Worm (Caenorhabditis elegans) whole organism, L2 larva: ENCODE measurements around the gene T10B9.9.

Experiments used
- C34F6.9 ChIP-seq: fragments of 150-350 bp; optimal IDR thresholded peaks from 2 replicates; lab custom pipeline; 2014; ENCODE audit warnings: missing biosample characterization, missing genetic modification characterization
- F13H6.1 ChIP-seq: sonication (generic microtip); optimal IDR thresholded peaks from 2 replicates; lab custom pipeline; 2016; ENCODE audit warnings: missing genetic modification characterization, missing compliant biosample characterization
- R02D3.7 ChIP-seq: fragments of 150-350 bp; optimal IDR thresholded peaks from 2 replicates; lab custom pipeline; 2014; ENCODE audit warnings: missing biosample characterization, missing genetic modification characterization
- Y55F3AM.14 ChIP-seq: fragments of 200-800 bp; sonication (Bioruptor generic); optimal IDR thresholded peaks from 2 replicates; lab custom pipeline; 2018; ENCODE audit warnings: mild to moderate bottlenecking, missing genetic modification characterization, missing compliant biosample characterization
- ZK546.5 ChIP-seq: sonication (generic microtip); optimal IDR thresholded peaks from 2 replicates; lab custom pipeline; 2017; ENCODE audit warnings: missing biosample characterization, missing genetic modification characterization
- alr-1 ChIP-seq: fragments of 150-350 bp; optimal IDR thresholded peaks from 2 replicates; lab custom pipeline; 2014; ENCODE audit warnings: missing biosample characterization, missing genetic modification characterization
- aly-2 ChIP-seq: fragments of 150-350 bp; optimal IDR thresholded peaks from 2 replicates; lab custom pipeline; 2014; ENCODE audit warnings: missing biosample characterization, missing genetic modification characterization
- ama-1 ChIP-seq: fragments of 150-350 bp; optimal IDR thresholded peaks from 2 replicates; lab custom pipeline; 2018; ENCODE audit warnings: inconsistent platforms
- blmp-1 ChIP-seq: sonication (generic microtip); optimal IDR thresholded peaks from 2 replicates; lab custom pipeline; 2017; ENCODE audit warnings: missing genetic modification characterization, mild to moderate bottlenecking, missing compliant biosample characterization, antibody characterized with exemption, moderate library complexity; ENCODE audit not compliant: insufficient read depth
- ceh-82 ChIP-seq: fragments of 150-350 bp; optimal IDR thresholded peaks from 2 replicates; lab custom pipeline; 2014; ENCODE audit warnings: missing biosample characterization, missing genetic modification characterization
- crh-2 ChIP-seq: sonication (generic microtip); optimal IDR thresholded peaks from 2 replicates; lab custom pipeline; 2017; ENCODE audit warnings: missing biosample characterization, missing genetic modification characterization
- dmd-4 ChIP-seq: sonication (generic microtip); optimal IDR thresholded peaks from 2 replicates; lab custom pipeline; 2017; ENCODE audit warnings: missing biosample characterization, missing genetic modification characterization
- elt-1 ChIP-seq: fragments of 150-350 bp; optimal IDR thresholded peaks from 2 replicates; lab custom pipeline; 2014; ENCODE audit warnings: missing biosample characterization, missing genetic modification characterization
- fos-1 ChIP-seq: fragments of 150-350 bp; optimal IDR thresholded peaks from 2 replicates; lab custom pipeline; 2014; ENCODE audit warnings: missing biosample characterization, missing genetic modification characterization
- gmeb-1 ChIP-seq: fragments of 150-350 bp; optimal IDR thresholded peaks from 2 replicates; lab custom pipeline; 2014; ENCODE audit warnings: missing biosample characterization, missing genetic modification characterization
- lin-11 ChIP-seq: fragments of 150-350 bp; sonication (generic microtip); optimal IDR thresholded peaks from 2 replicates; lab custom pipeline; 2014; ENCODE audit warnings: missing biosample characterization, missing genetic modification characterization, inconsistent platforms, mixed read lengths
- lin-13 ChIP-seq: fragments of 150-350 bp; optimal IDR thresholded peaks from 2 replicates; lab custom pipeline; 2014; ENCODE audit warnings: missing biosample characterization, missing genetic modification reagents, missing genetic modification characterization
- lin-39 ChIP-seq: fragments of 150-350 bp; optimal IDR thresholded peaks from 2 replicates; lab custom pipeline; 2014; ENCODE audit warnings: missing biosample characterization, missing genetic modification reagents, missing genetic modification characterization
- lsy-2 ChIP-seq, 2 experiments: fragments of 150-350 bp in 1 of 2; sonication (generic microtip) in 1 of 2; optimal IDR thresholded peaks; 2 replicates each; lab custom pipeline; 2014 to 2017; ENCODE audit warnings: missing biosample characterization in 2 of 2, missing genetic modification characterization in 2 of 2
- mbf-1 ChIP-seq: sonication (generic microtip); optimal IDR thresholded peaks from 2 replicates; lab custom pipeline; 2017; ENCODE audit warnings: missing biosample characterization, missing genetic modification characterization
- mdl-1 ChIP-seq, 2 experiments: fragments of 150-350 bp in 1 of 2; sonication (generic microtip) in 1 of 2; optimal IDR thresholded peaks; 2 replicates each; lab custom pipeline; 2017; ENCODE audit warnings: missing biosample characterization in 2 of 2, missing genetic modification characterization in 2 of 2
- nhr-10 ChIP-seq: sonication (generic microtip); optimal IDR thresholded peaks from 2 replicates; lab custom pipeline; 2017; ENCODE audit warnings: missing biosample characterization, missing genetic modification characterization
- nhr-12 ChIP-seq: fragments of 150-350 bp; optimal IDR thresholded peaks from 2 replicates; lab custom pipeline; 2014; ENCODE audit warnings: missing biosample characterization, missing genetic modification characterization
- nhr-129 ChIP-seq: fragments of 150-350 bp; optimal IDR thresholded peaks from 2 replicates; lab custom pipeline; 2014; ENCODE audit warnings: missing biosample characterization, missing genetic modification characterization
- nhr-21 ChIP-seq: fragments of 150-350 bp; optimal IDR thresholded peaks from 2 replicates; lab custom pipeline; 2014; ENCODE audit warnings: missing biosample characterization, missing genetic modification characterization
- nhr-23 ChIP-seq: fragments of 150-350 bp; optimal IDR thresholded peaks from 2 replicates; lab custom pipeline; 2014; ENCODE audit warnings: missing biosample characterization, missing genetic modification reagents, missing genetic modification characterization
- nhr-25 ChIP-seq: fragments of 150-350 bp; sonication (generic microtip); optimal IDR thresholded peaks from 3 replicates; lab custom pipeline; 2014; ENCODE audit warnings: missing biosample characterization, missing genetic modification characterization
- nhr-6 ChIP-seq: fragments of 150-350 bp; optimal IDR thresholded peaks from 2 replicates; lab custom pipeline; 2014; ENCODE audit warnings: missing biosample characterization, missing genetic modification characterization
- nhr-77 ChIP-seq: fragments of 150-350 bp; optimal IDR thresholded peaks from 2 replicates; lab custom pipeline; 2014; ENCODE audit warnings: missing biosample characterization, missing genetic modification characterization
- peb-1 ChIP-seq: fragments of 150-350 bp; optimal IDR thresholded peaks from 2 replicates; lab custom pipeline; 2014; ENCODE audit warnings: missing biosample characterization, missing genetic modification characterization
- skn-1 ChIP-seq: sonication (generic microtip); optimal IDR thresholded peaks from 2 replicates; lab custom pipeline; 2017; ENCODE audit warnings: missing biosample characterization, missing genetic modification characterization
- sma-3 ChIP-seq: sonication (generic microtip); optimal IDR thresholded peaks from 2 replicates; lab custom pipeline; 2016; ENCODE audit warnings: missing genetic modification reagents, missing genetic modification characterization, missing compliant biosample characterization
- sma-9 ChIP-seq, 2 experiments: fragments of 150-350 bp in 1 of 2; sonication (generic microtip) in 1 of 2; optimal IDR thresholded peaks; 2 replicates each; lab custom pipeline; 2014 to 2016; ENCODE audit warnings: missing genetic modification characterization in 2 of 2, mild to moderate bottlenecking in 1 of 2, missing biosample characterization in 1 of 2, missing compliant biosample characterization in 1 of 2, missing genetic modification reagents in 1 of 2, moderate library complexity in 1 of 2
- snpc-4 ChIP-seq: fragments of 150-350 bp; optimal IDR thresholded peaks from 2 replicates; lab custom pipeline; 2014; ENCODE audit warnings: missing biosample characterization, missing genetic modification characterization
- unc-39 ChIP-seq: fragments of 150-350 bp; optimal IDR thresholded peaks from 2 replicates; lab custom pipeline; 2014; ENCODE audit warnings: missing biosample characterization, missing genetic modification characterization
- unc-55 ChIP-seq: fragments of 150-350 bp; sonication (generic microtip); optimal IDR thresholded peaks from 3 replicates; lab custom pipeline; 2014; ENCODE audit warnings: missing biosample characterization, missing genetic modification reagents, missing genetic modification characterization
- unc-62 ChIP-seq: fragments of 150-350 bp; optimal IDR thresholded peaks from 2 replicates; lab custom pipeline; 2014; ENCODE audit warnings: missing biosample characterization, missing genetic modification reagents, missing genetic modification characterization
- ztf-1 ChIP-seq: fragments of 200-800 bp; sonication (Bioruptor generic); conservative IDR thresholded peaks from 2 replicates; pipeline ENCODE4 v1.3.6; 2022; ENCODE audit warnings: missing genetic modification characterization, missing compliant biosample characterization
- ztf-4 ChIP-seq: fragments of 150-350 bp; optimal IDR thresholded peaks from 2 replicates; lab custom pipeline; 2014; ENCODE audit warnings: missing biosample characterization, missing genetic modification characterization

T10B9.9 gene

DNA sequence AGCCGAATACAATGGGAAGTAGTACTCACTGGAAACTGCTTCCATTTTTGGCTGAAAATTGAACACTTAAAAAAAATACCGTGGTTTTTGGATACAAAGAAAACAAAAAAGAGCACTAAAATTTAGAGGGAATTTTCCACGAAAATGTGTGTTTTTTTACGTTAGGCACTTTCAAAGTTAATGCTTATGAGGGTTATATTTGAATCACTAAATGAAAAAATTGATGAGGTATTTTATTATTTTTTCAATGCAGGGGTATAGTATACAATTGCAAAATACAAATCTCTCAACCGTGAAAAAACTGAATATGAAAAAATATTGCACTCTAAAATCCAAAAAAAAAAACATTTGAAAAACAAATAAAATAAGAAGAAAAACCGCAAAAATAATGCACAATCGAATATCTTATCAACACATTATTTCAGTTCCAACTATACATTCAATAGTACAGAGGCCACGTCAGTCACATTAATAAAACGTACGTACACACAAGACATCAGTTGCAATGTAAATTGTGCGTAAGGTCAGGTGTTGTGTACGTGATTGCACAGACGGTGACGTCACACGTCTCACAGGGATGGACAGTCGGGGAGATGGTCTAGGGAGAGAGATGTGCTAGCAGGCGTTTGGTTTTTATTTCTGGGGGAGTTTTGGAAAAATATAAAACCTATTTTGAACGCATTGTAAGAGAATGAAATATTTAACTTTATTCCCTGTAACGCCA lies 5.7 kb downstream of the T10B9.9 start, which contains the start of gene aqp-10 (continued):
- TF ChIP-seq ztf-1 (GFP tag; lab: Robert Waterston, UW), result no peak
- TF ChIP-seq nhr-25 (tag; lab: Kevin White, UChicago), result peak; percentile 23
- no peak for TF ChIP-seq snpc-4 (tag; lab: Kevin White, UChicago)
- TF ChIP-seq skn-1 (tag; lab: Kevin White, UChicago), result no peak
- no peak for TF ChIP-seq blmp-1 (tag; lab: Kevin White, UChicago)
- peak; percentile 63 for TF ChIP-seq F13H6.1 (tag; lab: Kevin White, UChicago)
- TF ChIP-seq nhr-77 (tag; lab: Kevin White, UChicago), result no peak
- no peak for TF ChIP-seq nhr-21 (tag; lab: Kevin White, UChicago)
- no peak for TF ChIP-seq ama-1 (lab: Kevin White, UChicago)
- no peak for TF ChIP-seq lin-11
- peak; percentile 50 for TF ChIP-seq sma-3 (GFP tag; lab: Kevin White, UChicago)
- no peak for TF ChIP-seq peb-1 (tag; lab: Kevin White, UChicago)
- no peak for TF ChIP-seq nhr-10
- TF ChIP-seq nhr-23 (tag; lab: Kevin White, UChicago), result no peak
- no peak for TF ChIP-seq unc-62 (GFP tag; lab: Kevin White, UChicago)
- TF ChIP-seq lsy-2 (tag; optimal IDR thresholded peaks at IDR 0.05; lab: Kevin White, UChicago), result peak; percentile 45 to 76
- no peak for TF ChIP-seq elt-1 (tag; lab: Kevin White, UChicago)

DNA sequence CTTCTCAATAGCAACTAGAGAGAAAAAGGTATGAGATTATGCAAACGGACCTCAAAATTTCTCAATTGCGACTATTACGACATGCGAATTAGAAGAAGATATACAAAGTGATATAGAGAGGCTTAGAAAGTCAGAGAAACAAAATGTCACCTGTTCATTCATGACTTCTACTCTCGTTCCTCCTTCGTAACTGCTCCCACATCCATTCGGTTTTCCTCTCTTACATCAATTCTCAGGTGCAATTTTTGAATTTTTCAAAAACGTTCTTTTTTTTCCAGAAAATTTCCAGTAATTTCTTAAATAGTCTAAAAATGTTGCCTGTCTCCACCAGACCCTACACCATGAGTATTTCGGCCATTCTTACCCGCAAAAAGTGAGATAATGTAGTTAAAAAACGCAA lies 11.0 kb downstream of the T10B9.9 start:
- TF ChIP-seq unc-55, result no peak
- TF ChIP-seq skn-1 (tag; lab: Kevin White, UChicago), result no peak
- TF ChIP-seq elt-1 (tag; lab: Kevin White, UChicago), result no peak
- TF ChIP-seq ztf-1 (GFP tag; lab: Robert Waterston, UW), result no peak
- TF ChIP-seq nhr-10, result no peak
- no peak for TF ChIP-seq fos-1 (tag; lab: Kevin White, UChicago)
- no peak for TF ChIP-seq unc-62 (GFP tag; lab: Kevin White, UChicago)
- TF ChIP-seq sma-9 (GFP tag; optimal IDR thresholded peaks at IDR 0.05; lab: Kevin White, UChicago), result no peak
- no peak for TF ChIP-seq sma-9 (tag; optimal IDR thresholded peaks at IDR 0.05; lab: Kevin White, UChicago)
- TF ChIP-seq gmeb-1, result no peak
- TF ChIP-seq nhr-77 (tag; lab: Kevin White, UChicago), result no peak
- TF ChIP-seq R02D3.7, result no peak
- no peak for TF ChIP-seq unc-39
- TF ChIP-seq nhr-21 (tag; lab: Kevin White, UChicago), result no peak
- no peak for TF ChIP-seq ZK546.5 (tag; lab: Kevin White, UChicago)
- no peak for TF ChIP-seq snpc-4 (tag; lab: Kevin White, UChicago)
- no peak for TF ChIP-seq lin-39 (tag; lab: Kevin White, UChicago)
- TF ChIP-seq nhr-6 (tag; lab: Kevin White, UChicago), result no peak
- TF ChIP-seq Y55F3AM.14, result no peak

DNA sequence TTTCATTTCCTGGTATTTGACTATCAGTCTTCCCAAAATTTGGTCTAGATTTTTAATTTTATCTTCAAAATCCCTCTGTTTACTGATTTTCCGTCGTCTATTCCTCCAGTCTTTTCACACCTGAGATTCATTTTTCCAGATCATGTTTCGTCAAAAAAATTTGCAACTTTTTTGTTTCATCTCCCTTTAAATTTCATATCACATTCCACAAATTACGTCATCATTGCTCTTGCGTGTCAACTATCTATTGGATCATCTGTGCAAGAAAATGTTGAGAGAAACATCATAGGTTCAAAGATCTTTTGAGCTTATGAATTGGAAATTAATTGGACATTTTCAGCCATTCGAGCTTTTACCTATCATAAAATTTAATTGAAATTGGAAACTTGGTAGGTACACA lies 16.3 kb downstream of the T10B9.9 start:
- TF ChIP-seq sma-9 (GFP tag; optimal IDR thresholded peaks at IDR 0.05; lab: Kevin White, UChicago) (peak; percentile 9), sma-9 (tag; optimal IDR thresholded peaks at IDR 0.05; lab: Kevin White, UChicago) (no peak), mdl-1 (tag; optimal IDR thresholded peaks at IDR 0.05; lab: Kevin White, UChicago) (no peak), ztf-4 (tag; lab: Kevin White, UChicago) (no peak), lin-13 (GFP tag; lab: Kevin White, UChicago) (no peak)

DNA sequence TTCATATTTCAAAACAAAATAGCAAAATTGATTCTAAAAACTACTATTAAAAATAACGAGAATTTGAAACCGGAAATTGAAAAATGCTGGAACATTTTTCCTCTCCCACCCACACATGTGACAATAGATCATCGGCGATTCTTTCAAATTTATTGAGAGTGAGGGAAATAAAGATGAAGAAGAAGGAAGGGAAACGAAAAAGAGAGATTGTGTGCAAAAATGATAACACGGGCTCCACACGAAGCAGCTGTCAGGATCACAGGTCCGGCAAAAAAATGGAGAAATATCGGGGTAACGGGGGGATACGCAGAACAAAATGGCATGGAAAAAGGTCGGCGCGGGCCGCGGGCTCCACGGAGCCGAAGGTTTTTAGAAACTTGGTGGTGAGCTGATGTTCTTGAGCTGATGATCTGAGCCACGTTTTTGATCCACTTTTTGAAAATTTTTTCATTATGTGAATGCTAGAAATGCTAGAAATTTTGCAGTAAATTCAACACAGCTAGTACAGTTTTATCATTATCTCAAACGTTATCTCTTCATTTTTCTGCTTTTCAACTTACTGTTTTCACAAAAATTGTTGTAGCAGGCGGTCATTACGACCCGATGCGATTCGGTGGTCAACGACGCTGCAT lies 17.9 kb downstream of the T10B9.9 start, which contains the start of gene shk-1:
shk-1 (plus strand) TSS at position 582 of the 632 bp plus-strand sequence.
- no peak for TF ChIP-seq ztf-4 (tag; lab: Kevin White, UChicago)
- no peak for TF ChIP-seq alr-1 (tag; lab: Kevin White, UChicago)
- TF ChIP-seq lin-13 (GFP tag; lab: Kevin White, UChicago), result no peak
- no peak for TF ChIP-seq ceh-82 (tag; lab: Kevin White, UChicago)
- TF ChIP-seq C34F6.9, result peak; percentile 40
- no peak for TF ChIP-seq nhr-10
- no peak for TF ChIP-seq lin-39 (tag; lab: Kevin White, UChicago)
- no peak for TF ChIP-seq peb-1 (tag; lab: Kevin White, UChicago)
- peak; percentile 70 for TF ChIP-seq sma-9 (GFP tag; optimal IDR thresholded peaks at IDR 0.05; lab: Kevin White, UChicago)
- TF ChIP-seq sma-9 (tag; optimal IDR thresholded peaks at IDR 0.05; lab: Kevin White, UChicago), result no peak
- no peak for TF ChIP-seq lin-11
- TF ChIP-seq nhr-12 (tag; lab: Kevin White, UChicago), result no peak
- no peak for TF ChIP-seq unc-39
- peak; percentile 57 for TF ChIP-seq F13H6.1 (tag; lab: Kevin White, UChicago)
- no peak for TF ChIP-seq Y55F3AM.14
- no peak for TF ChIP-seq sma-3 (GFP tag; lab: Kevin White, UChicago)
- TF ChIP-seq ama-1 (lab: Kevin White, UChicago), result no peak
- TF ChIP-seq dmd-4 (tag; lab: Kevin White, UChicago), result no peak
- TF ChIP-seq lsy-2 (tag; optimal IDR thresholded peaks at IDR 0.05; lab: Kevin White, UChicago), result peak in 1 of 2 experiments; percentile 39
- TF ChIP-seq ztf-1 (GFP tag; lab: Robert Waterston, UW), result no peak
- no peak for TF ChIP-seq mbf-1 (tag; lab: Kevin White, UChicago)
- TF ChIP-seq ZK546.5 (tag; lab: Kevin White, UChicago), result no peak
- TF ChIP-seq nhr-129 (tag; lab: Kevin White, UChicago), result peak; percentile 33
- TF ChIP-seq aly-2 (tag; lab: Kevin White, UChicago), result no peak
- TF ChIP-seq crh-2 (tag; lab: Kevin White, UChicago), result no peak
